Fruit fly (Drosophila melanogaster) Kc167 (cell line): ENCODE measurements around the gene Dad.

Source experiments
- Sin3A ChIP-seq: fragments of >200 bp; optimal IDR thresholded peaks from 2 replicates; lab custom pipeline; 2018; ENCODE audit warnings: missing external identifiers
- h ChIP-seq: fragments of >200 bp; optimal IDR thresholded peaks from 3 replicates; lab custom pipeline; 2018; ENCODE audit warnings: missing external identifiers

DNA sequence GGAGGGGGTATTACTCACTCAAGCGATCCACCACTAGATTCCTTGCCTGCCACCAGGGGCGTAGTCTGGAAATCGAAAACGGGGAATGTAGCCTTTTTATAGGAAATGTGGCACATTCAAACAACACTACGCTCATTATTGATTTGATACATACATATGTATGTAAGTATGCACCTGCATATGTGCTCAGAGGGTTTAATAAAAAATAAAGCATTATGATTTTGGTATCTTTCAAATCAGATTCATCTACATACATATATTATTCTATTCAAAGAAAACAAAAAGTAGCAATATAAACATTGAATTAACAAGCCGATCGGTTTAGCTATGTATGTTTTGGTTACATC, 3.1 kb downstream of the Dad start:
- TF ChIP-seq h (lab: Kevin White, UChicago) (no peak), Sin3A (lab: Kevin White, UChicago) (no peak)
